Worm (Caenorhabditis elegans): ENCODE measurements around the gene nit-1.
A peak's percentile ranks its signal among the peaks of the same experiment; 100 is the strongest.

nit-1 gene

DNA sequence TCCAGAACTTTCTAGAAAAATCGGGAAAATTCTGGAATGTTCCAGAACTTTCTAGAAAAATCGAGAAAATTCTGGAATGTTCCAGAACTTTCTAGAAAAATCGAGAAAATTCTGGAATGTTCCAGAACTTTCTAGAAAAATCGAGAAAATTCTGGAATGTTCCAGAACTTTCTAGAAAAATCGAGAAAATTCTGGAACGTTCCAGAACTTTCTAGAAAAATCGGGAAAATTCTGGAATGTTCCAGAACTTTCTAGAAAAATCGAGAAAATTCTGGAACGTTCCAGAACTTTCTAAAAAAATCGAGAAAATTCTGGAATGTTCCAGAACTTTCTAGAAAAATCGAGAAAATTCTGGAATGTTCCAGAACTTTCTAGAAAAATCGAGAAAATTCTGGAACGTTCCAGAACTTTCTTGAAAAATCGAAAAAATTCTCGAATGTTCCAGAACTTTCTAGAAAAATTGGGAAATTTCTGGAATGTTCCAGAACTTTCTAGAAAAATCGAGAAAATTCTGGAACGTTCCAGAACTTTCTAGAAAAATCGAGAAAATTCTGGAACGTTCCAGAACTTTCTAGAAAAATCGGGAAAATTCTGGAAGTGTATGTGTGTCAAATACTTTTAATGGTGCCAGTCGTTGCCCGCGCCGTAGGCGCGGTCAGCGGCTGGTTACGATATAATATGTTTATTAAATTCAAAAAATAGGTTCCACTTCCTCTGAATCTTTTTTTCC is 24.7 kb upstream of the nit-1 start:
- TF ChIP-seq mab-9 (GFP tag; IDR thresholded peaks at IDR 0.05): 0 out of 2 replicates have a peak, but pooled peaks have one; percentile 9
- 0 out of 2 replicates have a peak, but pooled peaks have one; percentile 4 for TF ChIP-seq unc-98 (GFP tag; IDR thresholded peaks at IDR 0.05)

DNA sequence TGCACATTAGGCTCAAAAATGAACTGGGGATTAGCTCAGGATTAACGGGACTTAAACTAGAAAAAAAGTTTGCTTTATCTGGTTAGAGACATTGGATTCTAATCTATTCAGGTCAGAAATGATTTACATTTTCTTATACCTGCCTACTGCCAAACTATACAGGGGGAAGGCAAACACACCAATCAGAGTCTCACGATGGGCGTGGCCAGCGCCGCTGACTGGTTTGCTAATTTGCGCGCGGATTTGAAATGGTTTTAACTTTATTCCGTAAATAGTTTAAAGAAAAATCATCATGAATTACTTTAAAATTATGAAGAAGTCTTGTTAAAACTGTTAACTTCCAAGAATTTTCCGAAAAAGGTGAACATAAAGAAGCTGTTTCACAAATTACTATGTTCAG is 23.7 kb upstream of the nit-1 start:
- TF ChIP-seq skn-1 (tag; optimal IDR thresholded peaks at IDR 0.05) (no peak), efl-1 (optimal IDR thresholded peaks at IDR 0.05) (no peak), efl-1 (GFP tag; optimal IDR thresholded peaks at IDR 0.05 in 1 of 2) (peak in 1 of 2 experiments; percentile 30)

ce11 chrIII:3898850-3899249 is 23.2 kb upstream of the nit-1 start:
- TF ChIP-seq lsy-2 (tag; optimal IDR thresholded peaks at IDR 0.05): peak; percentile 29 to 59
- TF ChIP-seq lin-39 (tag; optimal IDR thresholded peaks at IDR 0.05): no peak
- TF ChIP-seq snu-23 (GFP tag; optimal IDR thresholded peaks at IDR 0.05): peak; percentile 25
- peak in 1 of 3 experiments; percentile 19 for TF ChIP-seq dpl-1 (GFP tag; optimal IDR thresholded peaks at IDR 0.05)
- no peak for TF ChIP-seq aha-1 (tag; optimal IDR thresholded peaks at IDR 0.05)
- peak; percentile 88 for TF ChIP-seq lin-14 (GFP tag; optimal IDR thresholded peaks at IDR 0.05)
- peak; percentile 59 for TF ChIP-seq mep-1 (tag; optimal IDR thresholded peaks at IDR 0.05)
- TF ChIP-seq ceh-82 (tag; optimal IDR thresholded peaks at IDR 0.05): peak in 1 of 3 experiments; percentile 36
- peak in 1 of 2 experiments; percentile 9 for TF ChIP-seq lin-35 (GFP tag; optimal IDR thresholded peaks at IDR 0.05)
- TF ChIP-seq nhr-47 (tag; optimal IDR thresholded peaks at IDR 0.05): peak; percentile 35
- TF ChIP-seq nhr-71 (tag; optimal IDR thresholded peaks at IDR 0.05): peak; percentile 49
- peak; percentile 7 for TF ChIP-seq fkh-10 (GFP tag; optimal IDR thresholded peaks at IDR 0.05)
- TF ChIP-seq nhr-12 (tag; optimal IDR thresholded peaks at IDR 0.05): no peak
- peak; percentile 7; the same call in 1 of the 2 replicates for TF ChIP-seq isw-1 (GFP tag; IDR thresholded peaks at IDR 0.05)
- TF ChIP-seq egl-13 (tag; optimal IDR thresholded peaks at IDR 0.05): peak; percentile 3
- peak in 1 of 2 experiments; percentile 28 for TF ChIP-seq efl-1 (optimal IDR thresholded peaks at IDR 0.05)
- TF ChIP-seq efl-1 (GFP tag; optimal IDR thresholded peaks at IDR 0.05 in 1 of 2): no peak

ce11 chrIII:3901542-3901941 is 20.5 kb upstream of the nit-1 start, which contains the start of gene tir-1:
TSS of gene tir-1 (minus strand) at chrIII:3901642.
- TF ChIP-seq vab-15 (tag; optimal IDR thresholded peaks at IDR 0.05): no peak
- no peak for TF ChIP-seq zag-1 (tag; optimal IDR thresholded peaks at IDR 0.05)
- TF ChIP-seq egl-13 (tag; optimal IDR thresholded peaks at IDR 0.05): no peak
- no peak for TF ChIP-seq lin-14 (GFP tag; optimal IDR thresholded peaks at IDR 0.05)
- TF ChIP-seq lin-35 (GFP tag; optimal IDR thresholded peaks at IDR 0.05): no peak
- TF ChIP-seq lir-3 (tag; optimal IDR thresholded peaks at IDR 0.05; ENCODE audit: poor library complexity): no peak
- TF ChIP-seq unc-30 (tag; optimal IDR thresholded peaks at IDR 0.05): no peak

- TF ChIP-seq vab-15 (tag; optimal IDR thresholded peaks at IDR 0.05) (no peak), nhr-71 (tag; optimal IDR thresholded peaks at IDR 0.05) (peak; percentile 3), aly-2 (tag; optimal IDR thresholded peaks at IDR 0.05) (no peak), lin-35 (GFP tag; optimal IDR thresholded peaks at IDR 0.05) (no peak), ztf-4 (tag; optimal IDR thresholded peaks at IDR 0.05) (peak; percentile 56), fkh-8 (tag; optimal IDR thresholded peaks at IDR 0.05) (no peak), irx-1 (tag; optimal IDR thresholded peaks at IDR 0.05) (no peak), efl-1 (optimal IDR thresholded peaks at IDR 0.05) (no peak), efl-1 (GFP tag; optimal IDR thresholded peaks at IDR 0.05 in 1 of 2) (peak in 1 of 2 experiments; percentile 51), swsn-7 (tag; optimal IDR thresholded peaks at IDR 0.05) (no peak), ceh-90 (tag; optimal IDR thresholded peaks at IDR 0.05) (no peak), sup-37 (GFP tag; optimal IDR thresholded peaks at IDR 0.05) (no peak)
Measured at ce11 chrIII:3902588-3903325, 19.2 kb upstream of the nit-1 start.
